Worm (Caenorhabditis elegans) whole organism, L1 larva: ENCODE results near the gene abhd-5.1.

Source experiments
- aha-1 ChIP-seq: fragments of 150-350 bp; optimal IDR thresholded peaks from 2 replicates; lab custom pipeline; 2014; ENCODE audit warnings: missing biosample characterization, missing genetic modification characterization
- aly-2 ChIP-seq: fragments of 150-350 bp; optimal IDR thresholded peaks from 2 replicates; lab custom pipeline; 2014; ENCODE audit warnings: missing biosample characterization, missing genetic modification characterization
- ama-1 ChIP-seq: fragments of 150-350 bp; optimal IDR thresholded peaks from 2 replicates; lab custom pipeline; 2014
- blmp-1 ChIP-seq: fragments of 150-350 bp; optimal IDR thresholded peaks from 2 replicates; lab custom pipeline; 2014; ENCODE audit warnings: missing biosample characterization, missing genetic modification characterization
- ceh-8 ChIP-seq: fragments of 200-800 bp; sonication (Bioruptor generic); optimal IDR thresholded peaks from 2 replicates; lab custom pipeline; 2018; ENCODE audit warnings: mild to moderate bottlenecking, missing genetic modification characterization, moderate library complexity, missing compliant biosample characterization
- ceh-90 ChIP-seq: sonication (generic microtip); optimal IDR thresholded peaks from 2 replicates; lab custom pipeline; 2016; ENCODE audit warnings: missing genetic modification characterization, missing compliant biosample characterization
- dpl-1 ChIP-seq, 3 experiments: fragments of 150-350 bp in 2 of 3; sonication (generic microtip) in 1 of 3; optimal IDR thresholded peaks; 2 replicates each; lab custom pipeline; 2014 to 2017; ENCODE audit warnings: missing biosample characterization in 3 of 3, missing genetic modification characterization in 3 of 3, missing genetic modification reagents in 3 of 3
- dsc-1 ChIP-seq: sonication (generic microtip); optimal IDR thresholded peaks from 2 replicates; lab custom pipeline; 2016; ENCODE audit warnings: mild to moderate bottlenecking, missing genetic modification characterization, missing compliant biosample characterization
- efl-1 ChIP-seq, 4 experiments: fragments of 150-350 bp; optimal IDR thresholded peaks in 3 of 4; peaks in 1 of 4; 1 replicate in 1 of 4; 2 replicates in 3 of 4; lab custom pipeline; 2014; ENCODE audit warnings: missing biosample characterization in 2 of 4, missing genetic modification characterization in 2 of 4, missing genetic modification reagents in 2 of 4
- efl-3 ChIP-seq: fragments of 200-800 bp; sonication (Bioruptor generic); optimal IDR thresholded peaks from 2 replicates; lab custom pipeline; 2018; ENCODE audit warnings: mild to moderate bottlenecking, missing genetic modification characterization, missing compliant biosample characterization
- fkh-10 ChIP-seq: sonication (generic microtip); optimal IDR thresholded peaks from 2 replicates; lab custom pipeline; 2017; ENCODE audit warnings: missing biosample characterization, missing genetic modification reagents, missing genetic modification characterization
- fkh-4 ChIP-seq: sonication (generic microtip); optimal IDR thresholded peaks from 2 replicates; lab custom pipeline; 2016; ENCODE audit warnings: missing compliant biosample characterization, missing genetic modification characterization, borderline replicate concordance
- fkh-8 ChIP-seq: sonication (generic microtip); optimal IDR thresholded peaks from 2 replicates; lab custom pipeline; 2016; ENCODE audit warnings: mild to moderate bottlenecking, missing genetic modification characterization, missing compliant biosample characterization
- hlh-17 ChIP-seq: fragments of 200-800 bp; sonication (Bioruptor generic); optimal IDR thresholded peaks from 2 replicates; lab custom pipeline; 2018; ENCODE audit warnings: missing genetic modification characterization, mild to moderate bottlenecking, missing compliant biosample characterization, moderate library complexity, borderline replicate concordance
- hlh-4 ChIP-seq: sonication (generic microtip); optimal IDR thresholded peaks from 2 replicates; lab custom pipeline; 2016; ENCODE audit warnings: mild to moderate bottlenecking, missing genetic modification characterization, missing compliant biosample characterization
- hpl-2 ChIP-seq: fragments of 150-350 bp; optimal IDR thresholded peaks from 2 replicates; lab custom pipeline; 2014; ENCODE audit warnings: missing biosample characterization, missing genetic modification reagents, missing genetic modification characterization
- isw-1 ChIP-seq: fragments of 200-800 bp; sonication (Bioruptor generic); IDR thresholded peaks from 2 replicates; pipeline ENCODE4 v1.3.6; 2022; ENCODE audit warnings: missing genetic modification characterization, missing compliant biosample characterization
- jun-1 ChIP-seq: fragments of 150-350 bp; optimal IDR thresholded peaks from 2 replicates; lab custom pipeline; 2014; ENCODE audit warnings: missing biosample characterization, missing genetic modification reagents, missing genetic modification characterization
- lin-13 ChIP-seq: fragments of 150-350 bp; optimal IDR thresholded peaks from 2 replicates; lab custom pipeline; 2014; ENCODE audit warnings: missing biosample characterization, missing genetic modification reagents, missing genetic modification characterization
- lin-14 ChIP-seq: fragments of 200-800 bp; sonication (Bioruptor generic); optimal IDR thresholded peaks from 2 replicates; lab custom pipeline; 2018; ENCODE audit warnings: mild to moderate bottlenecking, missing genetic modification characterization, moderate library complexity, missing compliant biosample characterization
- lin-35 ChIP-seq, 2 experiments: fragments of 150-350 bp; optimal IDR thresholded peaks; 2 replicates each; lab custom pipeline; 2014; ENCODE audit warnings: missing biosample characterization in 2 of 2, missing genetic modification characterization in 2 of 2, missing genetic modification reagents in 2 of 2
- lir-3 ChIP-seq: sonication (generic microtip); optimal IDR thresholded peaks from 2 replicates; lab custom pipeline; 2016; ENCODE audit warnings: mild to moderate bottlenecking, missing genetic modification characterization, moderate library complexity, missing compliant biosample characterization; ENCODE audit not compliant: poor library complexity
- mef-2 ChIP-seq: fragments of 150-350 bp; optimal IDR thresholded peaks from 2 replicates; lab custom pipeline; 2014; ENCODE audit warnings: missing biosample characterization, missing genetic modification characterization
- mep-1 ChIP-seq: fragments of 150-350 bp; optimal IDR thresholded peaks from 2 replicates; lab custom pipeline; 2014; ENCODE audit warnings: missing biosample characterization, missing genetic modification characterization
- nhr-11 ChIP-seq: fragments of 150-350 bp; optimal IDR thresholded peaks from 2 replicates; lab custom pipeline; 2014; ENCODE audit warnings: missing biosample characterization, missing genetic modification characterization
- nhr-19 ChIP-seq: fragments of 200-800 bp; sonication (Bioruptor generic); conservative IDR thresholded peaks from 2 replicates; pipeline ENCODE4 v1.3.6; 2022; ENCODE audit warnings: missing genetic modification characterization, missing compliant biosample characterization
- nhr-20 ChIP-seq: sonication (generic microtip); optimal IDR thresholded peaks from 2 replicates; lab custom pipeline; 2016; ENCODE audit warnings: mild to moderate bottlenecking, missing genetic modification characterization, missing compliant biosample characterization
- nhr-237 ChIP-seq: fragments of 150-350 bp; optimal IDR thresholded peaks from 2 replicates; lab custom pipeline; 2014; ENCODE audit warnings: missing biosample characterization, missing genetic modification characterization
- nhr-28 ChIP-seq: fragments of 150-350 bp; optimal IDR thresholded peaks from 2 replicates; lab custom pipeline; 2014; ENCODE audit warnings: missing biosample characterization, missing genetic modification characterization
- nhr-47 ChIP-seq: sonication (generic microtip); optimal IDR thresholded peaks from 2 replicates; lab custom pipeline; 2016; ENCODE audit warnings: mild to moderate bottlenecking, missing genetic modification characterization, moderate library complexity, missing compliant biosample characterization
- nhr-71 ChIP-seq: sonication (generic microtip); optimal IDR thresholded peaks from 2 replicates; lab custom pipeline; 2016; ENCODE audit warnings: mild to moderate bottlenecking, missing genetic modification characterization, moderate library complexity, missing compliant biosample characterization
- nhr-77 ChIP-seq: fragments of 150-350 bp; optimal IDR thresholded peaks from 2 replicates; lab custom pipeline; 2014; ENCODE audit warnings: missing biosample characterization, missing genetic modification characterization
- nhr-90 ChIP-seq: sonication (generic microtip); optimal IDR thresholded peaks from 2 replicates; lab custom pipeline; 2016; ENCODE audit warnings: mild to moderate bottlenecking, missing genetic modification characterization, missing compliant biosample characterization; ENCODE audit not compliant: poor library complexity
- pqm-1 ChIP-seq: sonication (generic microtip); optimal IDR thresholded peaks from 3 replicates; lab custom pipeline; 2017; ENCODE audit warnings: missing biosample characterization, missing genetic modification characterization
- sox-4 ChIP-seq: sonication (generic microtip); optimal IDR thresholded peaks from 2 replicates; lab custom pipeline; 2016; ENCODE audit warnings: missing genetic modification characterization, missing compliant biosample characterization
- swsn-7 ChIP-seq: sonication (generic microtip); optimal IDR thresholded peaks from 2 replicates; lab custom pipeline; 2016; ENCODE audit warnings: missing genetic modification characterization, missing compliant biosample characterization
- tlp-1 ChIP-seq: fragments of 150-350 bp; optimal IDR thresholded peaks from 2 replicates; lab custom pipeline; 2014; ENCODE audit warnings: missing biosample characterization, missing genetic modification characterization
- unc-62 ChIP-seq: fragments of 150-350 bp; optimal IDR thresholded peaks from 2 replicates; lab custom pipeline; 2014; ENCODE audit warnings: missing biosample characterization, missing genetic modification reagents, missing genetic modification characterization
- unc-86 ChIP-seq: sonication (generic microtip); optimal IDR thresholded peaks from 2 replicates; lab custom pipeline; 2016; ENCODE audit warnings: missing genetic modification characterization, missing compliant biosample characterization
- vab-15 ChIP-seq: sonication (generic microtip); optimal IDR thresholded peaks from 2 replicates; lab custom pipeline; 2017; ENCODE audit warnings: missing genotype, mild to moderate bottlenecking, missing genetic modification characterization, missing compliant biosample characterization
- ztf-4 ChIP-seq: fragments of 150-350 bp; optimal IDR thresholded peaks from 2 replicates; lab custom pipeline; 2014; ENCODE audit warnings: missing biosample characterization, missing genetic modification characterization

abhd-5.1 gene

ce11 chrV:4867535-4867934, 20.1 kb downstream of the abhd-5.1 start:
- TF ChIP-seq fkh-4 (tag; lab: Kevin White, UChicago) (no peak), hpl-2 (no peak), fkh-8 (tag; lab: Kevin White, UChicago) (peak; percentile 52), hlh-17 (GFP tag; lab: Kevin White, UChicago) (no peak), lir-3 (tag; lab: Kevin White, UChicago) (no peak), lin-35 (GFP tag; optimal IDR thresholded peaks at IDR 0.05; lab: Kevin White, UChicago) (no peak), nhr-71 (tag; lab: Kevin White, UChicago) (peak; percentile 46), nhr-47 (tag; lab: Kevin White, UChicago) (no peak), aha-1 (tag; lab: Kevin White, UChicago) (no peak), sox-4 (tag; lab: Kevin White, UChicago) (no peak), nhr-237 (tag; lab: Kevin White, UChicago) (no peak), lin-14 (GFP tag; lab: Kevin White, UChicago) (peak; percentile 21), efl-3 (GFP tag; lab: Kevin White, UChicago) (no peak), mep-1 (tag; lab: Kevin White, UChicago) (no peak), dsc-1 (peak; percentile 32), nhr-28 (tag; lab: Kevin White, UChicago) (no peak), ceh-8 (GFP tag; lab: Kevin White, UChicago) (no peak), ceh-90 (no peak), mef-2 (tag; lab: Kevin White, UChicago) (no peak), jun-1 (tag; lab: Kevin White, UChicago) (no peak), unc-86 (tag; lab: Kevin White, UChicago) (peak; percentile 18), swsn-7 (tag; lab: Kevin White, UChicago) (no peak), hlh-4 (peak; percentile 59), vab-15 (tag; lab: Kevin White, UChicago) (no peak), dpl-1 (GFP tag; optimal IDR thresholded peaks at IDR 0.05; lab: Kevin White, UChicago) (no peak), nhr-77 (tag; lab: Kevin White, UChicago) (no peak), fkh-10 (GFP tag; lab: Kevin White, UChicago) (no peak), lin-13 (GFP tag; lab: Kevin White, UChicago) (no peak), tlp-1 (tag; lab: Kevin White, UChicago) (no peak)

- TF ChIP-seq efl-3 (GFP tag; lab: Kevin White, UChicago) (no peak), aly-2 (no peak), fkh-4 (tag; lab: Kevin White, UChicago) (peak; percentile 77), unc-86 (tag; lab: Kevin White, UChicago) (no peak), dsc-1 (peak; percentile 94)
- TF ChIP-seq, all 84 proteins: peak for 2
Observed at ce11 chrV:4868698-4869097, 21.2 kb downstream of the abhd-5.1 start.

ce11 chrV:4870627-4871026, 23.2 kb downstream of the abhd-5.1 start:
- TF ChIP-seq nhr-47 (tag; lab: Kevin White, UChicago) (peak; percentile 49), nhr-20 (tag; lab: Kevin White, UChicago) (peak; percentile 11), efl-1 (optimal IDR thresholded peaks at IDR 0.05; lab: Kevin White, UChicago) (no peak), efl-1 (GFP tag; optimal IDR thresholded peaks at IDR 0.05 in 1 of 2; lab: Kevin White, UChicago) (no peak), ztf-4 (tag; lab: Kevin White, UChicago) (no peak), fkh-10 (GFP tag; lab: Kevin White, UChicago) (no peak), hlh-17 (GFP tag; lab: Kevin White, UChicago) (no peak), unc-62 (GFP tag; lab: Kevin White, UChicago) (no peak), efl-3 (GFP tag; lab: Kevin White, UChicago) (no peak), nhr-90 (tag; lab: Kevin White, UChicago) (no peak), lin-14 (GFP tag; lab: Kevin White, UChicago) (peak; percentile 44), ceh-8 (GFP tag; lab: Kevin White, UChicago) (no peak), pqm-1 (tag; lab: Kevin White, UChicago) (no peak), nhr-11 (tag; lab: Kevin White, UChicago) (peak; percentile 68), isw-1 (no peak), lir-3 (tag; lab: Kevin White, UChicago) (no peak), nhr-19 (GFP tag; lab: Robert Waterston, UW) (no peak), nhr-71 (tag; lab: Kevin White, UChicago) (peak; percentile 52), fkh-8 (tag; lab: Kevin White, UChicago) (peak; percentile 58), blmp-1 (tag; lab: Kevin White, UChicago) (no peak), hlh-4 (peak; percentile 73), ama-1 (lab: Kevin White, UChicago) (no peak)
